Worm (Caenorhabditis elegans): ENCODE data around the gene clec-130.

The clec-130 gene

DNA sequence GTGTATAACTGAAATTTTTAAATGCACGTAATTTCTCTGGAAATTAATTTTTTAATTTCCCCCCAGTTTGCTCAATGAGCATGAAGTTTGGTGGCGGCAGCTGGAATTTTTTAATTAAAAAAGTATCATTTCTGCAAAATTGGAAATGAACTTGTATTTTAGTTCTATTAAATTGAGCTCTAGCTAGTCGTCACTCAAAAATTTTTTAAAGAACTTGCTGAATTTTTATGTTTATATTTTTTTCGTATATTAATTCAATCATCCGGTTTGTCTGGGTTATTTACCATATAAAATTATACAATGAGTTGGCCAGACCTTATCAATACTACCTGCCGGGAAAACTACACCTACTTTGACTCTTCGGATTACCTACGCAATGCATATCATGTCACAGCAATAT lies 8.4 kb downstream of the clec-130 start, which contains the start of gene srh-59:
Gene srh-59 (plus strand): TSS at position 301 of the 400 bp plus-strand sequence.
- TF ChIP-seq sma-9 (GFP tag; optimal IDR thresholded peaks at IDR 0.05) (no peak), sma-9 (tag; optimal IDR thresholded peaks at IDR 0.05) (no peak), egl-27 (tag; optimal IDR thresholded peaks at IDR 0.05) (no peak), mdl-1 (tag; optimal IDR thresholded peaks at IDR 0.05) (no peak), ceh-16 (tag; optimal IDR thresholded peaks at IDR 0.05) (no peak), nhr-23 (tag; optimal IDR thresholded peaks at IDR 0.05) (no peak), ztf-11 (tag; optimal IDR thresholded peaks at IDR 0.05) (no peak), Y55F3AM.14 (GFP tag; optimal IDR thresholded peaks at IDR 0.05) (no peak), sma-3 (GFP tag; optimal IDR thresholded peaks at IDR 0.05) (no peak), R02D3.7 (tag; optimal IDR thresholded peaks at IDR 0.05) (no peak), ceh-82 (tag; optimal IDR thresholded peaks at IDR 0.05) (no peak), mbf-1 (tag; optimal IDR thresholded peaks at IDR 0.05) (no peak), mab-5 (tag; optimal IDR thresholded peaks at IDR 0.05) (no peak), fos-1 (tag; optimal IDR thresholded peaks at IDR 0.05) (no peak), nhr-10 (tag; optimal IDR thresholded peaks at IDR 0.05) (no peak), unc-62 (GFP tag; optimal IDR thresholded peaks at IDR 0.05) (no peak), skn-1 (tag; optimal IDR thresholded peaks at IDR 0.05) (no peak), sem-4 (tag; optimal IDR thresholded peaks at IDR 0.05) (no peak)

DNA sequence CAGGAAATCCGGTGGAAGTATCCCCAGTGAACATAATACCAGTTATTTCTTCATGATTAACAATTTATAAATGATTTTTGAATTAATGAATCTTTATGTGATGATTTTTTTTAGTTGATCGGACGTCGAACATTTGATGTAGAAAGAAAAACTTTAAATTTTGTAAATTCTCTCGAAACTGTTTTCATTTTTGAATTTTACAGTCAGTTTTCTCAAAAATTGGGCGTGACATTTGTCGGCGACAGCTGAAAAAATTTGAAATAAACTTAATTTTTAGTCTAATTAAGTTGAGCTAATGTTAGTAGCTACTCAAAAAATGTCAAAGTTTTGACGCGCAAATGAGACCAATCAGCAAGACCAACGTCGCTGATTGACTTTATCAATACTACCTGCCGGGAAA lies 10.0 kb downstream of the clec-130 start, which contains the start of gene srh-60:
Gene srh-60 (plus strand): TSS at position 301 of the 400 bp plus-strand sequence.
- TF ChIP-seq mdl-1 (tag; optimal IDR thresholded peaks at IDR 0.05), result no peak
- no peak for TF ChIP-seq nhr-21 (tag; optimal IDR thresholded peaks at IDR 0.05)
- TF ChIP-seq nhr-77 (tag; optimal IDR thresholded peaks at IDR 0.05), result no peak
- TF ChIP-seq lin-39 (tag; optimal IDR thresholded peaks at IDR 0.05), result no peak
- TF ChIP-seq nhr-12 (tag; optimal IDR thresholded peaks at IDR 0.05), result no peak
- TF ChIP-seq ztf-11 (tag; optimal IDR thresholded peaks at IDR 0.05), result no peak
- TF ChIP-seq R02D3.7 (tag; optimal IDR thresholded peaks at IDR 0.05), result no peak
- no peak for TF ChIP-seq ZK546.5 (tag; optimal IDR thresholded peaks at IDR 0.05)
- no peak for TF ChIP-seq crh-2 (tag; optimal IDR thresholded peaks at IDR 0.05)
- TF ChIP-seq nhr-25 (tag; optimal IDR thresholded peaks at IDR 0.05), result no peak
- no peak for TF ChIP-seq blmp-1 (tag; optimal IDR thresholded peaks at IDR 0.05; ENCODE audit: insufficient read depth)

DNA sequence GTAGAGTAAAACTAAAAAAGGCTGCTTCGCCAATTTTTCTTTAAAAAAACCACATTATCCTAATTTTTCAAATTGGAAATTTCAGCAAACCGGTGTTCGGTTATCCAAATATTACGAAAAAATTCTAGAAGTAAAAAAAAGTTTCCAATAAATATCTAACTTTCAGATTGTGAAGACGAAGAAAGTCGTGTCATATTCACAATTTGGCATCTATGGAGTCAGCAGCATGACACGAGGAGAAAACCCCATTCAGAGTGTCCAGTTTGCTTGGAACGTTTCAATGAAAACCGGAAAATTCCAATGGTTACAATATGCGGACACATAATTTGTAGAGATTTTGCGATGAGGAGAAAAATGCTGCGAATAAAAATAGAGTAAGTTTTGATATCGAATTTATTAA lies 22.0 kb downstream of the clec-130 start, which contains the start of gene Y49F6A.12:
Gene Y49F6A.12 (plus strand): TSS at position 301 of the 400 bp plus-strand sequence.
- TF ChIP-seq ceh-82 (tag; optimal IDR thresholded peaks at IDR 0.05), result no peak
- no peak for TF ChIP-seq C34F6.9 (tag; optimal IDR thresholded peaks at IDR 0.05)
- TF ChIP-seq mbf-1 (tag; optimal IDR thresholded peaks at IDR 0.05), result no peak
- TF ChIP-seq egl-27 (tag; optimal IDR thresholded peaks at IDR 0.05), result no peak
- TF ChIP-seq ztf-11 (tag; optimal IDR thresholded peaks at IDR 0.05), result no peak
- TF ChIP-seq lin-11 (tag; optimal IDR thresholded peaks at IDR 0.05), result no peak
- no peak for TF ChIP-seq unc-55 (GFP tag; optimal IDR thresholded peaks at IDR 0.05)
- TF ChIP-seq dmd-4 (tag; optimal IDR thresholded peaks at IDR 0.05), result no peak
- TF ChIP-seq gmeb-1 (tag; optimal IDR thresholded peaks at IDR 0.05), result no peak
- TF ChIP-seq F13H6.1 (tag; optimal IDR thresholded peaks at IDR 0.05), result no peak
- no peak for TF ChIP-seq ztf-4 (tag; optimal IDR thresholded peaks at IDR 0.05)
- TF ChIP-seq ceh-16 (tag; optimal IDR thresholded peaks at IDR 0.05), result no peak
- TF ChIP-seq ama-1 (optimal IDR thresholded peaks at IDR 0.05), result no peak
- TF ChIP-seq mdl-1 (tag; optimal IDR thresholded peaks at IDR 0.05), result no peak
- no peak for TF ChIP-seq peb-1 (tag; optimal IDR thresholded peaks at IDR 0.05)
- TF ChIP-seq Y55F3AM.14 (GFP tag; optimal IDR thresholded peaks at IDR 0.05), result no peak

DNA sequence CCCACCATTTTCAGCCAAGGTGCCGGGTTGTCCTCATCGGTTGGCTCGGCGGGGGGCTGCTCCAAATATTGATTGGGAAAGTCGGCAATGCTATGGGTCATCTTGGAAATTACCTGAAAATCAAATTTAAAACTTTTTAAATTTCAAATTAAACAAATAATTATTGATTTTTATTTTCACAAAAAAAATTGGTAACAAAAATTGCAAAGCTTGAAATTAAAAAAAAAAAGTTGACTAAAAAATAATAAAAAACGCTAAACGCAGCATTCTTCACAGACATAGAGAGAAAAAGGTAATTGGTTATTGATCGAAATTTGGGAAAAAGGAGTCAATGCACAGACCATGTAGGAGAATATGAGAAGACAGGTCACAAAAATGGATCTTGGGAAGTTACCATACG lies 25.4 kb downstream of the clec-130 start, which contains the start of gene Y49F6A.11:
Gene Y49F6A.11 (minus strand): TSS at position 101 of the 400 bp plus-strand sequence.
- TF ChIP-seq nhr-10 (tag; optimal IDR thresholded peaks at IDR 0.05), result no peak
- no peak for TF ChIP-seq zag-1 (tag; optimal IDR thresholded peaks at IDR 0.05)
- TF ChIP-seq ztf-11 (tag; optimal IDR thresholded peaks at IDR 0.05), result no peak
- no peak for TF ChIP-seq nhr-25 (tag; optimal IDR thresholded peaks at IDR 0.05)
- no peak for TF ChIP-seq nhr-11 (tag; optimal IDR thresholded peaks at IDR 0.05)
- no peak for TF ChIP-seq lsy-2 (tag; optimal IDR thresholded peaks at IDR 0.05)
- no peak for TF ChIP-seq nhr-12 (tag; optimal IDR thresholded peaks at IDR 0.05)
- no peak for TF ChIP-seq unc-62 (GFP tag; optimal IDR thresholded peaks at IDR 0.05)
- TF ChIP-seq unc-39 (tag; optimal IDR thresholded peaks at IDR 0.05), result no peak
- TF ChIP-seq skn-1 (tag; optimal IDR thresholded peaks at IDR 0.05), result no peak
- TF ChIP-seq egl-27 (tag; optimal IDR thresholded peaks at IDR 0.05), result no peak
- no peak for TF ChIP-seq elt-3 (tag; optimal IDR thresholded peaks at IDR 0.05)
- TF ChIP-seq lin-11 (tag; optimal IDR thresholded peaks at IDR 0.05), result no peak
- TF ChIP-seq alr-1 (tag; optimal IDR thresholded peaks at IDR 0.05), result no peak
- no peak for TF ChIP-seq blmp-1 (tag; optimal IDR thresholded peaks at IDR 0.05; ENCODE audit: insufficient read depth)
- no peak for TF ChIP-seq lin-13 (GFP tag; optimal IDR thresholded peaks at IDR 0.05)
- TF ChIP-seq gmeb-1 (tag; optimal IDR thresholded peaks at IDR 0.05), result no peak
